Fruit fly (Drosophila melanogaster): ENCODE data around the gene Akt.

The Akt gene

DNA sequence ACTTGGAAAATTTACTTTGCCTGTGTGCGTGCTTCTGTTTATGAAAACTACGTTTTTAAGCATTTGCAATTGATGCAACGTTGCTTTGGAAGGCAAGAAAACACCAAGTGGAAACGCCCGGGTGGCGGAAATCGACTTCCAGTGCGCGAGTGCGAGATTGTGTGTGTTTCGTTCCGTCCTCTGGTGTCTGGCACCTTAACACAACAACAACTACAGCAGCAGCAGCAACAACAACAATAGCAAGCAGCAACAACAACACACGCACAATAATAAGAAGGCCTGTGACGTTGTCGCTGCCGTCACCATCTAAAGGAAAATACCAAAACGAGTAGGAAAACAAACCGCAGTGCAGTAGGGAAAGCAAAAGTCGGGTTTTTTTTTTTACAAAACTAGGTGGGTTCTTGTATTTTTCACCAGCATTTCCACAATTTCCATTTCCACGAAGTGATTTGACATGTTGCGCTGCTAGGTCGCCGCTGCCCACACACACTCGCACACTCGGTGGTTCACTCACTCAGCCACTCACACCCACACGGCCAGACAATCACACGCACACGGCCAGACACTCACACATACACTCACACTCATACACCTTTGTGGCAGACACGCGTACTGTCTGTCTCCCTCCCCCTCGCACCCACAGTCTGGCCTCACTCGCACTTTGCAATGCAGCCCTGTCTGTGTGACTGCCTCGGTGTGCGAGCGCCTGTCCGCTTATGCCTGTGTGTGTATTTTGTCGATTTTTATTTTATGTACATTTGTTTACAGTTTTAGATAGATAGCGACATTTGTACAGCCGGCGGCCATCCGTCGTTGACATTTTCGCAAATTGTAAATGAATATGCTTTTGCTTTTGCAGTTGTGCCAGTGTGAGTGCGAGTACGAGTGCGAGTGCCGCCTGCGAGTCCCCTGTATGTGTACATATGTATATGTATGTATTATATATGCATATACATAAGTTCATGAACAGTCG lies 526 bp downstream of the Akt start (continued):
- no peak for TF ChIP-seq Sox15 (GFP tag; optimal IDR thresholded peaks at IDR 0.05)
- TF ChIP-seq Lpt (GFP tag; optimal IDR thresholded peaks at IDR 0.05), result peak; percentile 76
- TF ChIP-seq fkh (GFP tag; optimal IDR thresholded peaks at IDR 0.05), result peak; percentile 96
- TF ChIP-seq Eip78C (GFP tag), result peak; percentile 87
- TF ChIP-seq CG6276 (GFP tag; optimal IDR thresholded peaks at IDR 0.05), result peak; percentile 63
- peak; percentile 49 for TF ChIP-seq net (GFP tag; optimal IDR thresholded peaks at IDR 0.05)
- TF ChIP-seq dac (GFP tag; optimal IDR thresholded peaks at IDR 0.05), result peak; percentile 7
- TF ChIP-seq Met (GFP tag; optimal IDR thresholded peaks at IDR 0.05), result peak; percentile 59
- no peak for TF ChIP-seq Hr38 (GFP tag; optimal IDR thresholded peaks at IDR 0.05)
- no peak; the same call in 1 of the 3 replicates for TF ChIP-seq CG8119 (GFP tag; IDR thresholded peaks at IDR 0.05)
- no peak for TF ChIP-seq CG11762 (GFP tag; optimal IDR thresholded peaks at IDR 0.05; ENCODE audit: insufficient read depth)
- TF ChIP-seq Hr39 (GFP tag; optimal IDR thresholded peaks at IDR 0.05), result no peak
- TF ChIP-seq CG31627 (GFP tag; optimal IDR thresholded peaks at IDR 0.05), result no peak
- TF ChIP-seq achi (GFP tag; optimal IDR thresholded peaks at IDR 0.05), result peak; percentile 47
- no peak for TF ChIP-seq acj6 (GFP tag; optimal IDR thresholded peaks at IDR 0.05)
- TF ChIP-seq CG15336 (GFP tag; IDR thresholded peaks at IDR 0.05), result peak; percentile 55; the same call in 1 of the 2 replicates
- TF ChIP-seq CG3032 (tag; optimal IDR thresholded peaks at IDR 0.05), result peak; percentile 3
- peak; percentile 27 for TF ChIP-seq Sox102F (GFP tag; optimal IDR thresholded peaks at IDR 0.05)
- peak; percentile 29 for TF ChIP-seq CG1621 (tag; optimal IDR thresholded peaks at IDR 0.05)
- TF ChIP-seq CG10631 (GFP tag; optimal IDR thresholded peaks at IDR 0.05), result no peak
- peak; percentile 25 for TF ChIP-seq pdm3 (GFP tag; optimal IDR thresholded peaks at IDR 0.05)
- peak; percentile 26 for TF ChIP-seq topi (GFP tag; optimal IDR thresholded peaks at IDR 0.05)
- peak; percentile 38 for TF ChIP-seq Eip93F (GFP tag; optimal IDR thresholded peaks at IDR 0.05)
- TF ChIP-seq CG8319 (GFP tag; optimal IDR thresholded peaks at IDR 0.05), result no peak
- TF ChIP-seq cyc (GFP tag; optimal IDR thresholded peaks at IDR 0.05), result peak; percentile 10
- TF ChIP-seq CG11294 (GFP tag; IDR thresholded peaks at IDR 0.05), result peak; percentile 18; the same call in 1 of the 2 replicates

DNA sequence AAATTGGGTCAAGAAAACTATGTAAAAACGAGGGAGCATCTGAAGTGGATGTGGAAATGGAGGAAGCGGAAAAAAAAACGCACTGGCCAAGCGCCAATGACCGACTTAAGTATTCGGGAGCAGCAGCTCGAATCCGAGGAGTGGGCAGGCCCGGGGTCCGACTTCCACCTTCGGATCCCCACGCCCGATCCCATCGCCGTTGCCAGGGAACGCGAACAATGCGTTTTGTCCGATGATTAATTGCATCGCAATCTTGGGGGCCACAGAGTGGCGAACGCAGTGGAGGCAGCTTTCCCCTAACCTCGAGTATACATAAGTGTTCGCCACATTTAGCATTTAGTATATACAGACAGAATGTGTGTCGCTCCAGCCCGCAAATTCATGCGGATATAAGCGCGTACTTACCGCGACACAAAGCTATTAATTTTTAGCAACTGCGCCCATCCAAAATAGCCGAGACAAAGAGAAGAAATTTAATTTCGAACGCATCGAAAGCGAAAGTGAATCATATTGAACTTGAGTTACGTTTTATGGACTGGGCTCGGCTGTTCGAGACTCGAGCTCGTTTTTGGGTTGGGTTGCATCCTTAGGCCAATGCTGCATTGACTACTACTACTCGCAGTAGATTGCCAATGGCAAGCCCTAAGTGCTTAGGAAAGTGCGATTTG lies 6.9 kb downstream of the Akt start:
- TF ChIP-seq pdm3 (GFP tag; optimal IDR thresholded peaks at IDR 0.05) (no peak), CG8119 (GFP tag; IDR thresholded peaks at IDR 0.05) (no peak), Blimp-1 (GFP tag; optimal IDR thresholded peaks at IDR 0.05) (peak; percentile 75), Eip78C (GFP tag) (peak; percentile 44), CG7368 (GFP tag; optimal IDR thresholded peaks at IDR 0.05) (no peak), CG15336 (GFP tag; IDR thresholded peaks at IDR 0.05) (no peak), svp (GFP tag) (peak; percentile 75)

DNA sequence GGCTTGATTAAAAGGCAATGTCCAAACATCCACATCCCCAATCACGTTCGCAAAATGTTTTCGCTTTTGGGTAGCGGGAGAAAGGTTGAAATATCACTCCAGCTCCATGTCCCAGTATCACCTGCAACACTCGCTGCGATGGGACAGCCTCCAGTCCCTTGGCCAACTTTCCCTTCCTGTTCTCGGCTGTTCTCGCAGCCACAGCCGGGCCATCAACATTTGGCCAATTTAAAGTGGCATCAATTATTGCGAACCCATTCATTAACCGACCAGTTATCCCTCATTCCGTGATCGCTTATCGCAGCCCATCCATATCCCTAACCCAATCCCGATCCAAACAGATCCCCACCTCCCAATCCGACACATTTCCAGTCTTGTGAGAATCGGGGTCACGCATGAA lies 14.1 kb downstream of the Akt start:
- TF ChIP-seq fd59A (GFP tag; optimal IDR thresholded peaks at IDR 0.05) (no peak), Blimp-1 (GFP tag; optimal IDR thresholded peaks at IDR 0.05) (peak; percentile 81), OdsH (GFP tag; optimal IDR thresholded peaks at IDR 0.05) (no peak), pdm3 (GFP tag; optimal IDR thresholded peaks at IDR 0.05) (no peak), CG10631 (GFP tag; optimal IDR thresholded peaks at IDR 0.05) (no peak), svp (GFP tag) (peak; percentile 49), topi (GFP tag; optimal IDR thresholded peaks at IDR 0.05) (no peak), achi (GFP tag; optimal IDR thresholded peaks at IDR 0.05) (no peak), Smox (GFP tag; optimal IDR thresholded peaks at IDR 0.05) (no peak), fkh (GFP tag; optimal IDR thresholded peaks at IDR 0.05) (no peak), salr (GFP tag; optimal IDR thresholded peaks at IDR 0.05) (no peak), CG6854 (GFP tag; optimal IDR thresholded peaks at IDR 0.05) (peak; percentile 12)

All from whole organism, prepupa.